Worm (Caenorhabditis elegans) whole organism, early embryonic: ENCODE data around the gene polh-1.

Experiments
- F13C5.2 ChIP-seq: sonication (generic microtip); optimal IDR thresholded peaks from 2 replicates; lab custom pipeline; 2017; ENCODE audit warnings: mild to moderate bottlenecking, missing genetic modification characterization, inconsistent platforms, missing compliant biosample characterization
- aly-1 ChIP-seq: sonication (generic microtip); optimal IDR thresholded peaks from 2 replicates; lab custom pipeline; 2016; ENCODE audit warnings: missing genetic modification characterization, missing compliant biosample characterization
- ama-1 ChIP-seq: fragments of 150-350 bp; optimal IDR thresholded peaks from 2 replicates; lab custom pipeline; 2014
- ceh-13 ChIP-seq: fragments of 200-800 bp; sonication (Bioruptor generic); optimal IDR thresholded peaks from 2 replicates; lab custom pipeline; 2018; ENCODE audit warnings: mild to moderate bottlenecking, missing genetic modification characterization, missing compliant biosample characterization
- ceh-36 ChIP-seq: sonication (generic microtip); optimal IDR thresholded peaks from 2 replicates; lab custom pipeline; 2016; ENCODE audit warnings: missing genetic modification characterization, inconsistent platforms, missing compliant biosample characterization
- ets-7 ChIP-seq: sonication (generic microtip); optimal IDR thresholded peaks from 2 replicates; lab custom pipeline; 2016; ENCODE audit warnings: missing genotype, missing genetic modification characterization, missing compliant biosample characterization
- flt-1 ChIP-seq: fragments of 200-800 bp; sonication (Bioruptor generic); IDR thresholded peaks from 2 replicates; pipeline ENCODE4 v1.3.6; 2022; ENCODE audit warnings: missing genetic modification characterization, missing compliant biosample characterization
- hmg-4 ChIP-seq: fragments of 200-800 bp; sonication (Bioruptor generic); optimal IDR thresholded peaks from 2 replicates; lab custom pipeline; 2018; ENCODE audit warnings: mild to moderate bottlenecking, missing genetic modification characterization, missing compliant biosample characterization
- pes-1 ChIP-seq: fragments of 200-800 bp; sonication (Bioruptor generic); IDR thresholded peaks from 2 replicates; pipeline ENCODE4 v1.3.6; 2022; ENCODE audit warnings: missing genetic modification reagents, missing genetic modification characterization, missing compliant biosample characterization
- sea-1 ChIP-seq: fragments of 200-800 bp; sonication (Bioruptor generic); conservative IDR thresholded peaks from 2 replicates; pipeline ENCODE4 v1.3.6; 2022; ENCODE audit warnings: missing genetic modification characterization, missing compliant biosample characterization
- tbx-11 ChIP-seq: fragments of 200-800 bp; sonication (Bioruptor generic); IDR thresholded peaks from 2 replicates; pipeline ENCODE4 v1.3.6; 2022; ENCODE audit warnings: missing genetic modification characterization, missing compliant biosample characterization
- tra-4 ChIP-seq: sonication (generic microtip); optimal IDR thresholded peaks from 2 replicates; lab custom pipeline; 2017; ENCODE audit warnings: missing genetic modification characterization, missing compliant biosample characterization

ce11 chrIII:1963128-1963527 is 13.1 kb upstream of the polh-1 start:
- no peak for TF ChIP-seq flt-1 (GFP tag; lab: Robert Waterston, UW)
- TF ChIP-seq sea-1 (GFP tag; lab: Robert Waterston, UW) = no peak
- no peak for TF ChIP-seq ama-1
- TF ChIP-seq pes-1 = no peak
- no peak for TF ChIP-seq ets-7
- no peak for TF ChIP-seq ceh-36 (tag; lab: Kevin White, UChicago)
- no peak for TF ChIP-seq F13C5.2 (tag; lab: Kevin White, UChicago)
- no peak for TF ChIP-seq tbx-11 (GFP tag; lab: Robert Waterston, UW)
- no peak for TF ChIP-seq tra-4 (tag; lab: Kevin White, UChicago)
- TF ChIP-seq hmg-4 (GFP tag; lab: Kevin White, UChicago) = no peak
- TF ChIP-seq aly-1 (tag; lab: Kevin White, UChicago) = no peak
- no peak for TF ChIP-seq ceh-13 (GFP tag; lab: Kevin White, UChicago)
